Worm (Caenorhabditis elegans) whole organism, L3 larva: ENCODE results near the gene mpst-7.
A peak's percentile ranks its signal among the peaks of the same experiment; 100 is the strongest.

Source experiments
- ZK546.5 ChIP-seq: sonication (generic microtip); optimal IDR thresholded peaks from 2 replicates; lab custom pipeline; 2017; ENCODE audit warnings: missing biosample characterization, missing genetic modification characterization
- ama-1 ChIP-seq: fragments of 150-350 bp; optimal IDR thresholded peaks from 2 replicates; lab custom pipeline; 2018
- ceh-16 ChIP-seq: sonication (generic microtip); optimal IDR thresholded peaks from 2 replicates; lab custom pipeline; 2017; ENCODE audit warnings: missing biosample characterization, missing genetic modification characterization
- ceh-82 ChIP-seq: fragments of 150-350 bp; optimal IDR thresholded peaks from 2 replicates; lab custom pipeline; 2014; ENCODE audit warnings: missing biosample characterization, missing genetic modification characterization
- ceh-9 ChIP-seq: sonication (generic microtip); optimal IDR thresholded peaks from 2 replicates; lab custom pipeline; 2018; ENCODE audit warnings: missing biosample characterization, missing genetic modification characterization
- egl-5 ChIP-seq: fragments of 150-350 bp; optimal IDR thresholded peaks from 2 replicates; lab custom pipeline; 2017; ENCODE audit warnings: missing biosample characterization, missing genetic modification reagents, missing genetic modification characterization, inconsistent platforms
- elt-2 ChIP-seq: sonication (generic microtip); optimal IDR thresholded peaks from 2 replicates; lab custom pipeline; 2016; ENCODE audit warnings: missing genetic modification reagents, mild to moderate bottlenecking, missing genetic modification characterization, missing compliant biosample characterization
- fkh-10 ChIP-seq: sonication (generic microtip); optimal IDR thresholded peaks from 2 replicates; lab custom pipeline; 2017; ENCODE audit warnings: missing biosample characterization, missing genetic modification reagents, missing genetic modification characterization
- hmg-11 ChIP-seq: sonication (generic microtip); optimal IDR thresholded peaks from 2 replicates; lab custom pipeline; 2016; ENCODE audit warnings: missing genetic modification characterization, missing compliant biosample characterization
- jun-1 ChIP-seq: fragments of 150-350 bp; optimal IDR thresholded peaks from 2 replicates; lab custom pipeline; 2014; ENCODE audit warnings: missing biosample characterization, missing genetic modification reagents, missing genetic modification characterization
- lin-15B ChIP-seq: fragments of 150-350 bp; optimal IDR thresholded peaks from 2 replicates; lab custom pipeline; 2014; ENCODE audit warnings: missing biosample characterization, missing genetic modification characterization
- nhr-11 ChIP-seq: fragments of 150-350 bp; optimal IDR thresholded peaks from 2 replicates; lab custom pipeline; 2014; ENCODE audit warnings: missing biosample characterization, missing genetic modification characterization
- nhr-23 ChIP-seq: fragments of 150-350 bp; optimal IDR thresholded peaks from 2 replicates; lab custom pipeline; 2014; ENCODE audit warnings: missing biosample characterization, missing genetic modification reagents, missing genetic modification characterization
- nhr-25 ChIP-seq: sonication (generic microtip); optimal IDR thresholded peaks from 2 replicates; lab custom pipeline; 2017; ENCODE audit warnings: missing biosample characterization, missing genetic modification characterization
- nhr-43 ChIP-seq: sonication (generic microtip); optimal IDR thresholded peaks from 2 replicates; lab custom pipeline; 2016; ENCODE audit warnings: mild to moderate bottlenecking, missing genetic modification characterization, missing compliant biosample characterization; ENCODE audit not compliant: poor library complexity, severe bottlenecking
- nhr-67 ChIP-seq: fragments of 150-350 bp; optimal IDR thresholded peaks from 2 replicates; lab custom pipeline; 2014; ENCODE audit warnings: missing biosample characterization, missing genetic modification characterization
- nhr-76 ChIP-seq: fragments of 150-350 bp; sonication (generic microtip); optimal IDR thresholded peaks from 5 replicates; lab custom pipeline; 2014; ENCODE audit warnings: missing biosample characterization, missing genetic modification characterization
- pha-4 ChIP-seq: fragments of 150-350 bp; optimal IDR thresholded peaks from 2 replicates; lab custom pipeline; 2014; ENCODE audit warnings: missing biosample characterization, missing genetic modification reagents, missing genetic modification characterization
- pqm-1 ChIP-seq: fragments of 150-350 bp; optimal IDR thresholded peaks from 2 replicates; lab custom pipeline; 2017; ENCODE audit warnings: missing biosample characterization, missing genetic modification characterization, inconsistent platforms
- sea-2 ChIP-seq: fragments of 150-350 bp; sonication (generic microtip); optimal IDR thresholded peaks from 4 replicates; lab custom pipeline; 2014; ENCODE audit warnings: missing biosample characterization, missing genetic modification reagents, missing genetic modification characterization
- skn-1 ChIP-seq: fragments of 150-350 bp; optimal IDR thresholded peaks from 2 replicates; lab custom pipeline; 2014; ENCODE audit warnings: missing biosample characterization, missing genetic modification characterization
- snpc-4 ChIP-seq: fragments of 150-350 bp; optimal IDR thresholded peaks from 2 replicates; lab custom pipeline; 2014; ENCODE audit warnings: missing biosample characterization, missing genetic modification characterization
- tbx-2 ChIP-seq: sonication (generic microtip); optimal IDR thresholded peaks from 2 replicates; lab custom pipeline; 2016; ENCODE audit warnings: mild to moderate bottlenecking, missing genetic modification characterization, missing compliant biosample characterization
- unc-39 ChIP-seq: sonication (generic microtip); optimal IDR thresholded peaks from 4 replicates; lab custom pipeline; 2017; ENCODE audit warnings: missing biosample characterization, missing genetic modification characterization
- unc-62 ChIP-seq: fragments of 150-350 bp; sonication (generic microtip); optimal IDR thresholded peaks from 4 replicates; lab custom pipeline; 2014; ENCODE audit warnings: missing biosample characterization, missing genetic modification reagents, missing genetic modification characterization
- ztf-11 ChIP-seq: fragments of 150-350 bp; optimal IDR thresholded peaks from 2 replicates; lab custom pipeline; 2014; ENCODE audit warnings: missing biosample characterization, missing genetic modification characterization

The mpst-7 gene

ce11 chrV:12939434-12939833, 21.5 kb downstream of the mpst-7 start, which contains the start of gene T16G1.5:
T16G1.5 (minus strand) TSS chrV:12939552.
- TF ChIP-seq ceh-82 (tag; lab: Kevin White, UChicago) (no peak), elt-2 (tag; lab: Kevin White, UChicago) (peak; percentile 25)

- no peak for TF ChIP-seq ceh-9
- peak; percentile 91 for TF ChIP-seq elt-2 (tag; lab: Kevin White, UChicago)
- peak; percentile 90 for TF ChIP-seq pqm-1 (tag; lab: Kevin White, UChicago)
- TF ChIP-seq tbx-2 (tag; lab: Kevin White, UChicago), result no peak
Observed at ce11 chrV:12937098-12937497, 23.8 kb downstream of the mpst-7 start, which contains the start of gene T16G1.6. T16G1.6 (minus strand) TSS chrV:12937174.

- peak; percentile 55 for TF ChIP-seq jun-1
- TF ChIP-seq pqm-1 (tag; lab: Kevin White, UChicago), result peak; percentile 89
- TF ChIP-seq pha-4 (tag; lab: Kevin White, UChicago), result peak; percentile 49
- peak; percentile 91 for TF ChIP-seq elt-2 (tag; lab: Kevin White, UChicago)
- TF ChIP-seq ceh-16, result no peak
- TF ChIP-seq, all 47 proteins: peak for 4
Observed at ce11 chrV:12934976-12935375, 26.0 kb downstream of the mpst-7 start, which contains the start of gene T16G1.7. T16G1.7 (minus strand) TSS chrV:12935112.

- TF ChIP-seq nhr-23 (tag; lab: Kevin White, UChicago) (no peak), ceh-9 (no peak), pqm-1 (tag; lab: Kevin White, UChicago) (peak; percentile 75), unc-62 (GFP tag; lab: Kevin White, UChicago) (no peak), elt-2 (tag; lab: Kevin White, UChicago) (peak; percentile 65), sea-2 (GFP tag; lab: Kevin White, UChicago) (no peak), ceh-82 (tag; lab: Kevin White, UChicago) (no peak), snpc-4 (tag; lab: Kevin White, UChicago) (no peak)
- TF ChIP-seq, all 47 proteins: peak for 2
Observed at ce11 chrV:12933654-12934053, 27.3 kb downstream of the mpst-7 start.

- TF ChIP-seq nhr-76, result no peak
- TF ChIP-seq nhr-25 (tag; lab: Kevin White, UChicago), result peak; percentile 8
- TF ChIP-seq, all 47 proteins: peak for 1
Observed at ce11 chrV:12928929-12929532, 31.9 kb downstream of the mpst-7 start, which contains the start of gene T16G1.2. T16G1.2 (plus strand) TSS chrV:12929482.

ce11 chrV:12924128-12924527, 36.8 kb downstream of the mpst-7 start, which contains the start of gene pqn-67:
pqn-67 (plus strand) TSS chrV:12924428.
- TF ChIP-seq ama-1 (lab: Kevin White, UChicago), result no peak
- TF ChIP-seq elt-2 (tag; lab: Kevin White, UChicago), result peak; percentile 22
- no peak for TF ChIP-seq nhr-67
- no peak for TF ChIP-seq fkh-10
- TF ChIP-seq lin-15B (tag; lab: Kevin White, UChicago), result no peak
- no peak for TF ChIP-seq pqm-1 (tag; lab: Kevin White, UChicago)
- no peak for TF ChIP-seq unc-39 (tag; lab: Kevin White, UChicago)

ce11 chrV:12922308-12922707, 38.6 kb downstream of the mpst-7 start, which contains the start of gene dhrs-4:
dhrs-4 (plus strand) TSS chrV:12922608.
- TF ChIP-seq ztf-11 (tag; lab: Kevin White, UChicago) (no peak), unc-62 (GFP tag; lab: Kevin White, UChicago) (no peak), pqm-1 (tag; lab: Kevin White, UChicago) (peak; percentile 10), elt-2 (tag; lab: Kevin White, UChicago) (peak; percentile 6), hmg-11 (no peak), ceh-82 (tag; lab: Kevin White, UChicago) (no peak), snpc-4 (tag; lab: Kevin White, UChicago) (no peak), fkh-10 (no peak), ZK546.5 (tag; lab: Kevin White, UChicago) (no peak)

ce11 chrV:12921680-12922079, 39.3 kb downstream of the mpst-7 start:
- no peak for TF ChIP-seq skn-1
- TF ChIP-seq egl-5, result no peak
- peak; percentile 76 for TF ChIP-seq pqm-1 (tag; lab: Kevin White, UChicago)
- TF ChIP-seq nhr-25 (tag; lab: Kevin White, UChicago), result no peak
- TF ChIP-seq nhr-43 (tag; lab: Kevin White, UChicago), result no peak
- TF ChIP-seq nhr-11 (tag; lab: Kevin White, UChicago), result no peak
- TF ChIP-seq unc-62 (GFP tag; lab: Kevin White, UChicago), result no peak
- peak; percentile 68 for TF ChIP-seq pha-4 (tag; lab: Kevin White, UChicago)
- TF ChIP-seq ztf-11 (tag; lab: Kevin White, UChicago), result no peak
- peak; percentile 88 for TF ChIP-seq elt-2 (tag; lab: Kevin White, UChicago)
